Worm (Caenorhabditis elegans): ENCODE measurements around the gene best-14.
A peak's percentile ranks its signal among the peaks of the same experiment; 100 is the strongest.

best-14 gene

ce11 chrV:10578226-10578625, 20.4 kb downstream of the best-14 start, which contains the start of gene mics-1:
mics-1 (minus strand) TSS chrV:10578326.
- TF ChIP-seq C16A3.4 (tag; optimal IDR thresholded peaks at IDR 0.05) (no peak), unc-86 (tag; optimal IDR thresholded peaks at IDR 0.05) (no peak), alr-1 (tag; optimal IDR thresholded peaks at IDR 0.05; ENCODE audit: borderline replicate concordance) (no peak), mab-9 (GFP tag; IDR thresholded peaks at IDR 0.05) (no peak), mep-1 (tag; optimal IDR thresholded peaks at IDR 0.05) (no peak), unc-98 (GFP tag; IDR thresholded peaks at IDR 0.05) (no peak), efl-1 (optimal IDR thresholded peaks at IDR 0.05) (no peak), efl-1 (GFP tag; optimal IDR thresholded peaks at IDR 0.05 in 1 of 2) (peak in 1 of 2 experiments; percentile 34), tlp-1 (tag; optimal IDR thresholded peaks at IDR 0.05) (no peak), lin-15B (tag; optimal IDR thresholded peaks at IDR 0.05) (no peak)

- peak; percentile 76 for TF ChIP-seq mab-9 (GFP tag; IDR thresholded peaks at IDR 0.05)
- TF ChIP-seq ceh-88 (GFP tag; IDR thresholded peaks at IDR 0.05) = peak; percentile 21; the same call in 1 of the 2 replicates
- TF ChIP-seq isw-1 (GFP tag; IDR thresholded peaks at IDR 0.05) = peak; percentile 72
- peak; percentile 77 to 84 (median 79) for TF ChIP-seq ceh-82 (tag; optimal IDR thresholded peaks at IDR 0.05)
- peak; percentile 89 for TF ChIP-seq rnt-1 (tag; optimal IDR thresholded peaks at IDR 0.05)
- TF ChIP-seq nhr-28 (tag; optimal IDR thresholded peaks at IDR 0.05) = no peak
- TF ChIP-seq mep-1 (tag; optimal IDR thresholded peaks at IDR 0.05) = peak; percentile 90
- peak; percentile 85 for TF ChIP-seq nhr-19 (GFP tag; conservative IDR thresholded peaks at IDR 0.05)
- TF ChIP-seq ceh-63 (GFP tag; optimal IDR thresholded peaks at IDR 0.05) = no peak
- no peak for TF ChIP-seq fkh-4 (tag; optimal IDR thresholded peaks at IDR 0.05; ENCODE audit: borderline replicate concordance)
- TF ChIP-seq lin-14 (GFP tag; optimal IDR thresholded peaks at IDR 0.05) = no peak
- peak; percentile 87 for TF ChIP-seq nhr-71 (tag; optimal IDR thresholded peaks at IDR 0.05)
- peak; percentile 59 for TF ChIP-seq zip-4 (GFP tag; optimal IDR thresholded peaks at IDR 0.05)
- TF ChIP-seq C04F5.9 (tag; optimal IDR thresholded peaks at IDR 0.05) = peak; percentile 53
- TF ChIP-seq lin-35 (GFP tag; optimal IDR thresholded peaks at IDR 0.05) = peak; percentile 73 to 87
- TF ChIP-seq nhr-12 (tag; optimal IDR thresholded peaks at IDR 0.05) = no peak
- peak; percentile 87 for TF ChIP-seq swsn-7 (tag; optimal IDR thresholded peaks at IDR 0.05)
- peak in 1 of 2 experiments; percentile 74 for TF ChIP-seq ztf-11 (tag; optimal IDR thresholded peaks at IDR 0.05)
- peak; percentile 77 for TF ChIP-seq snpc-4 (tag; optimal IDR thresholded peaks at IDR 0.05)
- TF ChIP-seq grh-1 (GFP tag; IDR thresholded peaks at IDR 0.05) = peak; percentile 81
- peak in 1 of 6 experiments; percentile 34 for TF ChIP-seq elt-3 (tag; optimal IDR thresholded peaks at IDR 0.05)
- TF ChIP-seq nhr-237 (tag; optimal IDR thresholded peaks at IDR 0.05) = no peak
- TF ChIP-seq nhr-84 (tag; optimal IDR thresholded peaks at IDR 0.05) = no peak
- TF ChIP-seq zag-1 (tag; optimal IDR thresholded peaks at IDR 0.05) = no peak
- peak; percentile 80 for TF ChIP-seq unc-86 (tag; optimal IDR thresholded peaks at IDR 0.05)
- TF ChIP-seq lsy-2 (tag; optimal IDR thresholded peaks at IDR 0.05) = peak; percentile 78 to 86
- TF ChIP-seq unc-30 (tag; optimal IDR thresholded peaks at IDR 0.05) = no peak
- peak in 1 of 2 experiments; percentile 25 for TF ChIP-seq mdl-1 (tag; optimal IDR thresholded peaks at IDR 0.05)
- peak; percentile 80 for TF ChIP-seq snu-23 (GFP tag; optimal IDR thresholded peaks at IDR 0.05)
- TF ChIP-seq efl-1 (optimal IDR thresholded peaks at IDR 0.05) = peak; percentile 76 to 83
- peak; percentile 77 to 98 for TF ChIP-seq efl-1 (GFP tag; optimal IDR thresholded peaks at IDR 0.05 in 1 of 2)
- TF ChIP-seq aha-1 (tag; optimal IDR thresholded peaks at IDR 0.05) = peak; percentile 30
- peak; percentile 53 for TF ChIP-seq jun-1 (tag; optimal IDR thresholded peaks at IDR 0.05)
- peak; percentile 28 for TF ChIP-seq sox-4 (tag; optimal IDR thresholded peaks at IDR 0.05)
- TF ChIP-seq hpl-2 (GFP tag; optimal IDR thresholded peaks at IDR 0.05) = no peak
- TF ChIP-seq vab-15 (tag; optimal IDR thresholded peaks at IDR 0.05) = no peak
- no peak for TF ChIP-seq tlp-1 (tag; optimal IDR thresholded peaks at IDR 0.05)
- peak; percentile 37 for TF ChIP-seq nhr-11 (tag; optimal IDR thresholded peaks at IDR 0.05)
- peak; percentile 82 for TF ChIP-seq nhr-20 (tag; optimal IDR thresholded peaks at IDR 0.05)
- TF ChIP-seq elt-2 (tag; optimal IDR thresholded peaks at IDR 0.05) = peak; percentile 73
- TF ChIP-seq fkh-10 (GFP tag; optimal IDR thresholded peaks at IDR 0.05) = peak; percentile 17
- no peak for TF ChIP-seq nhr-76 (tag; optimal IDR thresholded peaks at IDR 0.05)
- TF ChIP-seq lir-3 (tag; optimal IDR thresholded peaks at IDR 0.05; ENCODE audit: poor library complexity) = peak; percentile 6
- TF ChIP-seq nhr-47 (tag; optimal IDR thresholded peaks at IDR 0.05) = peak; percentile 90
- TF ChIP-seq mef-2 (tag; optimal IDR thresholded peaks at IDR 0.05) = no peak
- peak; percentile 75 for TF ChIP-seq egl-13 (tag; optimal IDR thresholded peaks at IDR 0.05)
- peak; percentile 85 for TF ChIP-seq xbp-1 (tag; optimal IDR thresholded peaks at IDR 0.05)
These were observed 21.2 kb downstream of the best-14 start, which contains the start of the genes erh-1 and lpd-9 for ce11 chrV:10578938-10579337. erh-1 (minus strand) TSS chrV:10579141. lpd-9 (plus strand) TSS chrV:10579305.
